Fruit fly (Drosophila melanogaster) whole organism, adult: ENCODE measurements around the gene CG9215.
A peak's percentile ranks its signal among the peaks of the same experiment; 100 is the strongest.

Experiments
- CG11617 ChIP-seq: fragments of 200-800 bp; sonication (Bioruptor generic); optimal IDR thresholded peaks from 2 replicates; lab custom pipeline; 2017; ENCODE audit warnings: mild to moderate bottlenecking, missing biosample characterization, missing genetic modification reagents, missing genetic modification characterization
- CG12768 ChIP-seq: fragments of 200-800 bp; sonication (Bioruptor generic); optimal IDR thresholded peaks from 2 replicates; lab custom pipeline; 2017; ENCODE audit warnings: missing biosample characterization, missing genetic modification characterization, mild to moderate bottlenecking, moderate library complexity, missing genetic modification reagents
- CG14711 ChIP-seq: fragments of 200-800 bp; sonication (Bioruptor generic); optimal IDR thresholded peaks from 2 replicates; lab custom pipeline; 2018; ENCODE audit warnings: missing biosample characterization, mild to moderate bottlenecking, missing genetic modification characterization, moderate library complexity
- CG1620 ChIP-seq: fragments of 200-800 bp; sonication (Bioruptor generic); optimal IDR thresholded peaks from 2 replicates; lab custom pipeline; 2016; ENCODE audit warnings: missing biosample characterization, missing genetic modification characterization
- Clk ChIP-seq: fragments of 200-800 bp; sonication (Bioruptor generic); optimal IDR thresholded peaks from 2 replicates; lab custom pipeline; 2017; ENCODE audit warnings: missing biosample characterization, missing genetic modification characterization
- Crg-1 ChIP-seq: fragments of 200-800 bp; sonication (Bioruptor generic); optimal IDR thresholded peaks from 2 replicates; lab custom pipeline; 2016; ENCODE audit warnings: missing biosample characterization, missing genetic modification characterization
- Hr96 ChIP-seq: fragments of 200-800 bp; sonication (Bioruptor generic); optimal IDR thresholded peaks from 2 replicates; lab custom pipeline; 2016; ENCODE audit warnings: missing biosample characterization, missing genetic modification characterization
- cic ChIP-seq: fragments of 200-800 bp; sonication (Bioruptor generic); optimal IDR thresholded peaks from 2 replicates; lab custom pipeline; 2017; ENCODE audit warnings: missing biosample characterization, mild to moderate bottlenecking, missing genetic modification characterization, moderate library complexity
- tj ChIP-seq: fragments of 200-800 bp; sonication (Bioruptor generic); optimal IDR thresholded peaks from 3 replicates; lab custom pipeline; 2017; ENCODE audit warnings: missing biosample characterization, mild to moderate bottlenecking, missing genetic modification characterization, moderate library complexity

DNA sequence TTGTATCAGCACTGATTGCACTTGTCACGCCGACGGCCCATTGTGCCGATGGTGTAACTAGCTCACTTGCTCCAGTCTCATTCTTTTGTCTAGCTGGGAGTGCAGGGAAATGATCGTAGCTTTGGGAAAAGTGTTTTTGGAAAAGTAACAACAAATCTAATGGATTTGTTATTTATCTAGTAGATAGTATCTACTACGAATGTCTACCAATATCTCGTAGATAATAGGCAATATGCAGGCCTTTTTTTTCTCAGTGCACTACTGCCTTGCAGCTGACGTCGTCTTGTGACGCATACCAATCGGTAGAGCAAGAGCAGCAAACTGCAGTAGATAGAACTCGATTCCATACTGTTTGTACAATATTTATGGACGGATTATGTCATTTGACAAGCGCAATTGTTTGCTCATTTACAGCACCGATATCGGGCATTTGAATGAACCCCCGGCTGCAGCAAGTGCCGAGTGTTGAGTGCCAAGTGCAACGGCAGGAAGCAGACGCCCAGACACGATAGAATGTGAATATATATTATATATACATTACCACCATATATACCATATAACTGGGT, 39.1 kb downstream of the CG9215 start:
- TF ChIP-seq cic (GFP tag; lab: Kevin White, UChicago) (no peak), Hr96 (GFP tag; lab: Kevin White, UChicago) (no peak), CG14711 (peak; percentile 42), CG1620 (GFP tag; lab: Kevin White, UChicago) (no peak), CG11617 (peak; percentile 9), Clk (GFP tag; lab: Kevin White, UChicago) (no peak), tj (no peak), Crg-1 (GFP tag; lab: Kevin White, UChicago) (no peak), CG12768 (GFP tag; lab: Kevin White, UChicago) (no peak)
